Fruit fly (Drosophila melanogaster) whole organism, embryonic: Measurements from ENCODE around the gene SkpC.

ENCODE experiments used
- Blimp-1 ChIP-seq: fragments of 200-800 bp; sonication (Bioruptor generic); optimal IDR thresholded peaks from 3 replicates; lab custom pipeline; 2018; ENCODE audit warnings: missing biosample characterization, missing genetic modification characterization, mild to moderate bottlenecking, moderate library complexity, missing genetic modification reagents
- CG10366 ChIP-seq: fragments of 200-800 bp; sonication (Bioruptor generic); IDR thresholded peaks from 2 replicates; pipeline ENCODE4 v1.3.6; 2022; ENCODE audit warnings: missing biosample characterization, missing genetic modification characterization
- CG10543 ChIP-seq: fragments of 200-800 bp; sonication (Bioruptor generic); optimal IDR thresholded peaks from 3 replicates; lab custom pipeline; 2017; ENCODE audit warnings: missing biosample characterization, mild to moderate bottlenecking, missing genetic modification characterization, moderate library complexity
- CG10654 ChIP-seq: fragments of 200-800 bp; sonication (Bioruptor generic); optimal IDR thresholded peaks from 2 replicates; lab custom pipeline; 2016; ENCODE audit warnings: missing biosample characterization, missing genetic modification characterization
- CG11456 ChIP-seq: fragments of 200-800 bp; sonication (Bioruptor generic); IDR thresholded peaks from 3 replicates; pipeline ENCODE4 v1.3.6; 2022; ENCODE audit warnings: missing biosample characterization, missing genetic modification characterization
- CG11560 ChIP-seq: fragments of 200-800 bp; sonication (Bioruptor generic); IDR thresholded peaks from 3 replicates; pipeline ENCODE4 v1.3.6; 2022; ENCODE audit warnings: missing biosample characterization, missing genetic modification characterization
- CG12659 ChIP-seq: fragments of 200-800 bp; sonication (Bioruptor generic); optimal IDR thresholded peaks from 3 replicates; lab custom pipeline; 2017; ENCODE audit warnings: mild to moderate bottlenecking, missing biosample characterization, missing genetic modification reagents, missing genetic modification characterization
- CG13424 ChIP-seq: fragments of 200-800 bp; sonication (Bioruptor generic); optimal IDR thresholded peaks from 2 replicates; lab custom pipeline; 2019; ENCODE audit warnings: missing biosample characterization, mild to moderate bottlenecking, missing genetic modification characterization, moderate library complexity
- CG14667 ChIP-seq: fragments of 200-800 bp; sonication (Bioruptor generic); IDR thresholded peaks from 2 replicates; pipeline ENCODE4 v1.3.6; 2022; ENCODE audit warnings: missing biosample characterization, missing genetic modification characterization
- CG14710 ChIP-seq: fragments of 200-800 bp; sonication (Bioruptor generic); optimal IDR thresholded peaks from 3 replicates; lab custom pipeline; 2019; ENCODE audit warnings: missing biosample characterization, mild to moderate bottlenecking, missing genetic modification characterization, moderate library complexity
- CG17328 ChIP-seq: fragments of 200-800 bp; sonication (Bioruptor generic); IDR thresholded peaks from 2 replicates; pipeline ENCODE4 v1.3.6; 2022; ENCODE audit warnings: missing biosample characterization, missing genetic modification characterization
- CG17359 ChIP-seq: fragments of 200-800 bp; sonication (Bioruptor generic); optimal IDR thresholded peaks from 3 replicates; lab custom pipeline; 2018; ENCODE audit warnings: missing biosample characterization, mild to moderate bottlenecking, missing genetic modification characterization, moderate library complexity
- CG17802 ChIP-seq: fragments of 200-800 bp; sonication (Bioruptor generic); optimal IDR thresholded peaks from 2 replicates; lab custom pipeline; 2018; ENCODE audit warnings: missing biosample characterization, mild to moderate bottlenecking, missing genetic modification characterization, moderate library complexity
- CG2120 ChIP-seq: fragments of 200-800 bp; sonication (Bioruptor generic); optimal IDR thresholded peaks from 3 replicates; lab custom pipeline; 2016; ENCODE audit warnings: missing biosample characterization, missing genetic modification characterization
- CG2129 ChIP-seq: fragments of 200-800 bp; sonication (Bioruptor generic); IDR thresholded peaks from 2 replicates; pipeline ENCODE4 v1.3.6; 2022; ENCODE audit warnings: missing biosample characterization, missing genetic modification characterization; ENCODE audit not compliant: partially characterized antibody
- CG2199 ChIP-seq: fragments of 200-800 bp; sonication (Bioruptor generic); IDR thresholded peaks from 3 replicates; pipeline ENCODE4 v1.3.6; 2022; ENCODE audit warnings: missing biosample characterization, missing genetic modification characterization
- CG5953 ChIP-seq: fragments of 200-800 bp; sonication (Bioruptor generic); IDR thresholded peaks from 2 replicates; pipeline ENCODE4 v1.3.6; 2022; ENCODE audit warnings: missing biosample characterization, missing genetic modification characterization
- CG7271 ChIP-seq: fragments of 200-800 bp; sonication (Bioruptor generic); optimal IDR thresholded peaks from 2 replicates; lab custom pipeline; 2018; ENCODE audit warnings: missing biosample characterization, mild to moderate bottlenecking, missing genetic modification characterization, moderate library complexity
- CG7372 ChIP-seq: fragments of 200-800 bp; sonication (Bioruptor generic); IDR thresholded peaks from 2 replicates; pipeline ENCODE4 v1.3.6; 2022; ENCODE audit warnings: missing biosample characterization, missing genetic modification characterization
- CG7839 ChIP-seq: fragments of 200-800 bp; sonication (Bioruptor generic); optimal IDR thresholded peaks from 3 replicates; lab custom pipeline; 2018; ENCODE audit warnings: missing biosample characterization, mild to moderate bottlenecking, missing genetic modification characterization, moderate library complexity
- Camta ChIP-seq: fragments of 200-800 bp; sonication (Bioruptor generic); optimal IDR thresholded peaks from 2 replicates; lab custom pipeline; 2016; ENCODE audit warnings: missing biosample characterization, missing genetic modification characterization
- CoRest ChIP-seq: fragments of 200-800 bp; sonication (Bioruptor generic); optimal IDR thresholded peaks from 3 replicates; lab custom pipeline; 2018; ENCODE audit warnings: missing biosample characterization, mild to moderate bottlenecking, missing genetic modification characterization, moderate library complexity
- D19A ChIP-seq: fragments of 200-800 bp; optimal IDR thresholded peaks from 3 replicates; lab custom pipeline; 2019; ENCODE audit warnings: missing biosample characterization, mild to moderate bottlenecking, missing genetic modification characterization, moderate library complexity
- Spps ChIP-seq: fragments of 200-800 bp; sonication (Bioruptor generic); optimal IDR thresholded peaks from 2 replicates; lab custom pipeline; 2018; ENCODE audit warnings: missing biosample characterization, mild to moderate bottlenecking, missing genetic modification characterization
- Trl ChIP-seq, 3 experiments: fragments of >200 bp in 2 of 3; fragments of 200-800 bp in 1 of 3; sonication (Bioruptor generic) in 1 of 3; optimal IDR thresholded peaks; 2 replicates in 1 of 3; 3 replicates in 2 of 3; lab custom pipeline; 2016 to 2017; ENCODE audit warnings: missing biosample characterization in 1 of 3, missing genetic modification characterization in 1 of 3
- ato ChIP-seq: fragments of 200-800 bp; sonication (Bioruptor generic); IDR thresholded peaks from 2 replicates; pipeline ENCODE4 v1.3.6; 2022; ENCODE audit warnings: missing biosample characterization, missing genetic modification characterization; ENCODE audit not compliant: partially characterized antibody
- cg ChIP-seq: fragments of 200-800 bp; sonication (Bioruptor generic); optimal IDR thresholded peaks from 3 replicates; lab custom pipeline; 2019; ENCODE audit warnings: missing biosample characterization, mild to moderate bottlenecking, missing genetic modification characterization, moderate library complexity
- chif ChIP-seq, 2 experiments: fragments of 200-800 bp; sonication (Bioruptor generic); optimal IDR thresholded peaks; 3 replicates each; lab custom pipeline; 2016; ENCODE audit warnings: missing biosample characterization in 2 of 2, missing genetic modification characterization in 2 of 2
- ci ChIP-seq: fragments of 200-800 bp; sonication (Bioruptor generic); IDR thresholded peaks from 3 replicates; pipeline ENCODE4 v1.3.6; 2022; ENCODE audit warnings: missing biosample characterization, missing genetic modification characterization
- croc ChIP-seq: fragments of 200-800 bp; sonication (Bioruptor generic); conservative IDR thresholded peaks from 3 replicates; pipeline ENCODE4 v1.3.6; 2022; ENCODE audit warnings: missing biosample characterization, missing genetic modification characterization
- dysf ChIP-seq: fragments of 200-800 bp; sonication (Bioruptor generic); IDR thresholded peaks from 3 replicates; pipeline ENCODE4 v1.3.6; 2022; ENCODE audit warnings: missing biosample characterization, missing genetic modification characterization
- emc ChIP-seq: fragments of 200-800 bp; sonication (Bioruptor generic); optimal IDR thresholded peaks from 2 replicates; lab custom pipeline; 2016; ENCODE audit warnings: missing biosample characterization, missing genetic modification characterization
- ems ChIP-seq: fragments of 200-800 bp; sonication (Bioruptor generic); optimal IDR thresholded peaks from 3 replicates; lab custom pipeline; 2016; ENCODE audit warnings: missing biosample characterization, missing genetic modification characterization
- eve ChIP-seq, 2 experiments: fragments of >200 bp; optimal IDR thresholded peaks; 2 replicates each; lab custom pipeline; 2017; ENCODE audit warnings: missing biosample characterization in 2 of 2, missing genetic modification characterization in 2 of 2
- fd3F ChIP-seq: fragments of 200-800 bp; sonication (Bioruptor generic); optimal IDR thresholded peaks from 2 replicates; lab custom pipeline; 2018; ENCODE audit warnings: missing biosample characterization, mild to moderate bottlenecking, missing genetic modification characterization, moderate library complexity
- fu2 ChIP-seq: fragments of 200-800 bp; sonication (Bioruptor generic); optimal IDR thresholded peaks from 2 replicates; lab custom pipeline; 2016; ENCODE audit warnings: missing biosample characterization, missing genetic modification characterization
- hth ChIP-seq: fragments of >200 bp; optimal IDR thresholded peaks from 2 replicates; lab custom pipeline; 2017; ENCODE audit warnings: inconsistent platforms
- inv ChIP-seq: fragments of 200-800 bp; sonication (Bioruptor generic); IDR thresholded peaks from 2 replicates; pipeline ENCODE4 v1.3.6; 2022; ENCODE audit warnings: missing biosample characterization, missing genetic modification characterization; ENCODE audit not compliant: partially characterized antibody
- jumu ChIP-seq: fragments of 200-800 bp; sonication (Bioruptor generic); optimal IDR thresholded peaks from 3 replicates; lab custom pipeline; 2016; ENCODE audit warnings: missing biosample characterization, missing genetic modification characterization
- lab ChIP-seq: fragments of 200-800 bp; sonication (Bioruptor generic); optimal IDR thresholded peaks from 3 replicates; lab custom pipeline; 2017; ENCODE audit warnings: missing biosample characterization, missing genetic modification characterization, mild to moderate bottlenecking, moderate library complexity, missing genetic modification reagents
- nau ChIP-seq: fragments of 200-800 bp; sonication (Bioruptor generic); optimal IDR thresholded peaks from 3 replicates; lab custom pipeline; 2017; ENCODE audit warnings: missing biosample characterization, mild to moderate bottlenecking, missing genetic modification characterization, missing genetic modification reagents
- otp ChIP-seq: fragments of 200-800 bp; sonication (Bioruptor generic); IDR thresholded peaks from 3 replicates; pipeline ENCODE4, ENCODE4 v1.3.6; 2022; ENCODE audit warnings: missing biosample characterization, missing genetic modification characterization
- pum ChIP-seq: fragments of 200-800 bp; sonication (Bioruptor generic); optimal IDR thresholded peaks from 2 replicates; lab custom pipeline; 2016; ENCODE audit warnings: missing biosample characterization, missing genetic modification characterization
- pzg ChIP-seq: fragments of 200-800 bp; sonication (Bioruptor generic); optimal IDR thresholded peaks from 3 replicates; lab custom pipeline; 2018; ENCODE audit warnings: missing biosample characterization, mild to moderate bottlenecking, missing genetic modification characterization, moderate library complexity
- ranshi ChIP-seq: fragments of 200-800 bp; sonication (Bioruptor generic); IDR thresholded peaks from 2 replicates; pipeline ENCODE4 v1.3.6; 2022; ENCODE audit warnings: missing biosample characterization, missing genetic modification characterization
- slbo ChIP-seq: fragments of 200-800 bp; sonication (Bioruptor generic); IDR thresholded peaks from 2 replicates; pipeline ENCODE4 v1.3.6; 2022; ENCODE audit warnings: missing biosample characterization, missing genetic modification characterization
- toy ChIP-seq: fragments of 200-800 bp; sonication (Bioruptor generic); IDR thresholded peaks from 2 replicates; pipeline ENCODE4 v1.3.6; 2022; ENCODE audit warnings: missing biosample characterization, missing genetic modification characterization
- wek ChIP-seq: fragments of 200-800 bp; sonication (Bioruptor generic); optimal IDR thresholded peaks from 3 replicates; lab custom pipeline; 2018; ENCODE audit warnings: missing biosample characterization, mild to moderate bottlenecking, missing genetic modification characterization, moderate library complexity
- z ChIP-seq: fragments of 200-800 bp; sonication (Bioruptor generic); IDR thresholded peaks from 3 replicates; pipeline ENCODE4 v1.3.6; 2022; ENCODE audit warnings: missing biosample characterization, missing genetic modification characterization

SkpC gene

DNA sequence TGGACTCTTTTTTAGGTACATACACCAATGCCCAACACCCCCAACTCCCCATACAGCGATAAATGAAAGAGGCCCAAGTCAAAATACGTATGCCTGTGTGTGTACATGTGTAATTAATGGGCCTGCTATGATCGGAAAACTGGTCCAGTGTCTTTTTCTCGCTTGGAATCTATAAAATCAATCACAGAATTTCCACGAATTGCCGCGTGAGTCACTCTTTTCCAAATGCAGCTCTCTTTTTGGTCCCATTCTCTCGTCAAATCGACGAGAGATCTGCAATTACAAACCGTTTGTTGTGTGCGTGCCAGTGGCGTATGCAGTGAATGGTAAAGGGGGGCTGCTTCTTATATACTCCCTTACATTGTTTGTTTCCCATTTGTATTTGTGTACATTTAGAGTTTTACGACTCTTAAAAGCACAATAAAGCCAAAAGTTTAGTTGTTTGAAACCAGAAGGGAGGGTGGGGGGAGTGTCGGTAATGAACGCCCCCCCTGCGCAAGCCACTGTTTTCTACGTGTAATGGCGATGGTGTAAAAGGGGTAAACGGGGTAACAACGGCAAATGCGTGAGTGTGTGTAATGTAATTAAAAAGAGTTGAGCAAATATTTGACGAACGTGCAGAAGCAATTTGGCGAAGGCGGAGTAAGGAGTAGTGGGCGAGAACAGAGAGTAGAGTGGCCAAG is 31.0 kb downstream of the SkpC start (continued):
- TF ChIP-seq eve (GFP tag; optimal IDR thresholded peaks at IDR 0.05; lab: Kevin White, UChicago) = peak in 1 of 2 experiments; percentile 47
- peak; percentile 94 to 96 for TF ChIP-seq chif (GFP tag; optimal IDR thresholded peaks at IDR 0.05; lab: Kevin White, UChicago)
- TF ChIP-seq CG17802 = peak; percentile 81
- peak; percentile 96 for TF ChIP-seq lab (GFP tag; lab: Kevin White, UChicago)
- TF ChIP-seq CG5953 (GFP tag; lab: Robert Waterston, UW) = peak; percentile 92
- TF ChIP-seq CG13424 (tag; lab: Kevin White, UChicago) = peak; percentile 95
- peak; percentile 83 for TF ChIP-seq cg (GFP tag; lab: Kevin White, UChicago)
- peak; percentile 89 for TF ChIP-seq croc (GFP tag; lab: Robert Waterston, UW)
- TF ChIP-seq CG17328 (GFP tag; lab: Robert Waterston, UW) = peak; percentile 95
- peak; percentile 59; the same call in 1 of the 2 replicates for TF ChIP-seq toy (GFP tag; lab: Robert Waterston, UW)
- peak; percentile 71 for TF ChIP-seq emc (GFP tag; lab: Kevin White, UChicago)
- peak; percentile 96 for TF ChIP-seq CG17359 (tag; lab: Kevin White, UChicago)
- TF ChIP-seq D19A (tag; lab: Kevin White, UChicago) = peak; percentile 91
- no peak for TF ChIP-seq inv (GFP tag; lab: Robert Waterston, UW)
- TF ChIP-seq otp = peak; percentile 95
- TF ChIP-seq Blimp-1 = peak; percentile 92
- TF ChIP-seq nau (GFP tag; lab: Kevin White, UChicago) = peak; percentile 90
- TF ChIP-seq CoRest (tag; lab: Kevin White, UChicago) = peak; percentile 96
- TF ChIP-seq ato (GFP tag; lab: Robert Waterston, UW) = no peak
- peak; percentile 97 for TF ChIP-seq ci (GFP tag; lab: Robert Waterston, UW)
- TF ChIP-seq hth (lab: Kevin White, UChicago) = no peak
- TF ChIP-seq ems = peak; percentile 94
- peak; percentile 93 for TF ChIP-seq CG11456 (GFP tag; lab: Robert Waterston, UW)
- peak; percentile 95 for TF ChIP-seq CG7839 (tag; lab: Kevin White, UChicago)
- no peak for TF ChIP-seq CG2129
- TF ChIP-seq CG10366 (GFP tag; lab: Robert Waterston, UW) = peak; percentile 95
- TF ChIP-seq ranshi (GFP tag; lab: Robert Waterston, UW) = peak; percentile 93
- TF ChIP-seq Spps (tag; lab: Kevin White, UChicago) = peak; percentile 80
- TF ChIP-seq CG11560 (tag; lab: Robert Waterston, UW) = peak; percentile 86
- peak; percentile 96 for TF ChIP-seq pum (GFP tag; lab: Kevin White, UChicago)
- TF ChIP-seq CG2120 (GFP tag; lab: Kevin White, UChicago) = peak; percentile 91
- peak; percentile 1 to 6 for TF ChIP-seq Trl (optimal IDR thresholded peaks at IDR 0.05; lab: Kevin White, UChicago)
- TF ChIP-seq Trl (GFP tag; optimal IDR thresholded peaks at IDR 0.05; lab: Kevin White, UChicago) = peak; percentile 92
- peak; percentile 90 for TF ChIP-seq CG7372 (GFP tag; lab: Robert Waterston, UW)
- TF ChIP-seq CG10654 (GFP tag; lab: Kevin White, UChicago) = peak; percentile 91
- peak; percentile 89 for TF ChIP-seq Camta (GFP tag; lab: Kevin White, UChicago)
- TF ChIP-seq slbo (GFP tag; lab: Robert Waterston, UW) = peak; percentile 96
- peak; percentile 92 for TF ChIP-seq CG2199
- peak; percentile 94 for TF ChIP-seq CG14667
- TF ChIP-seq dysf (GFP tag; lab: Robert Waterston, UW) = peak; percentile 97
- peak; percentile 92 for TF ChIP-seq fu2 (GFP tag; lab: Kevin White, UChicago)
- TF ChIP-seq wek = peak; percentile 86
- TF ChIP-seq pzg = peak; percentile 5
- TF ChIP-seq jumu (GFP tag; lab: Kevin White, UChicago) = peak; percentile 96
- peak; percentile 79 for TF ChIP-seq CG10543 (GFP tag; lab: Kevin White, UChicago)
- TF ChIP-seq fd3F (GFP tag; lab: Kevin White, UChicago) = peak; percentile 90
- TF ChIP-seq z (GFP tag; lab: Robert Waterston, UW) = peak; percentile 65
- peak; percentile 90 for TF ChIP-seq CG14710 (tag; lab: Kevin White, UChicago)
- peak; percentile 95 for TF ChIP-seq CG12659 (GFP tag; lab: Kevin White, UChicago)
- TF ChIP-seq CG7271 (tag; lab: Kevin White, UChicago) = peak; percentile 41
